Fruit fly (Drosophila melanogaster) whole organism, embryonic: Measurements from ENCODE around the gene Pxd.

ENCODE experiments used
- Abd-B ChIP-seq: fragments of 200-800 bp; sonication (Bioruptor generic); optimal IDR thresholded peaks from 2 replicates; lab custom pipeline; 2018; ENCODE audit warnings: missing biosample characterization, mild to moderate bottlenecking, missing genetic modification characterization, moderate library complexity
- Atf6 ChIP-seq: fragments of 200-800 bp; sonication (Bioruptor generic); IDR thresholded peaks from 2 replicates; pipeline ENCODE4 v1.3.6; 2022; ENCODE audit warnings: missing biosample characterization, missing genetic modification characterization
- BEAF-32 ChIP-seq: fragments of 200-800 bp; sonication (Bioruptor generic); optimal IDR thresholded peaks from 3 replicates; lab custom pipeline; 2017; ENCODE audit warnings: missing biosample characterization, missing genetic modification characterization, mild to moderate bottlenecking, moderate library complexity, missing genetic modification reagents
- CG10565 ChIP-seq: fragments of 200-800 bp; sonication (Bioruptor generic); optimal IDR thresholded peaks from 3 replicates; lab custom pipeline; 2016; ENCODE audit warnings: missing biosample characterization, mild to moderate bottlenecking, missing genetic modification characterization
- CG10654 ChIP-seq: fragments of 200-800 bp; sonication (Bioruptor generic); optimal IDR thresholded peaks from 2 replicates; lab custom pipeline; 2016; ENCODE audit warnings: missing biosample characterization, missing genetic modification characterization
- CG13894 ChIP-seq: fragments of 200-800 bp; sonication (Bioruptor generic); optimal IDR thresholded peaks from 3 replicates; lab custom pipeline; 2018; ENCODE audit warnings: missing biosample characterization, mild to moderate bottlenecking, missing genetic modification characterization, moderate library complexity
- CG1603 ChIP-seq: fragments of 200-800 bp; sonication (Bioruptor generic); optimal IDR thresholded peaks from 2 replicates; lab custom pipeline; 2019; ENCODE audit warnings: missing biosample characterization, mild to moderate bottlenecking, missing genetic modification characterization, moderate library complexity
- CG17385 ChIP-seq: fragments of 200-800 bp; sonication (Bioruptor generic); optimal IDR thresholded peaks from 3 replicates; lab custom pipeline; 2018; ENCODE audit warnings: missing biosample characterization, mild to moderate bottlenecking, missing genetic modification characterization
- CG17568 ChIP-seq: fragments of 200-800 bp; sonication (Bioruptor generic); optimal IDR thresholded peaks from 2 replicates; lab custom pipeline; 2018; ENCODE audit warnings: missing biosample characterization, mild to moderate bottlenecking, missing genetic modification characterization, moderate library complexity
- CG17912 ChIP-seq: fragments of 200-800 bp; sonication (Bioruptor generic); optimal IDR thresholded peaks from 2 replicates; lab custom pipeline; 2018; ENCODE audit warnings: missing biosample characterization, mild to moderate bottlenecking, missing genetic modification characterization
- CG18619 ChIP-seq: fragments of 200-800 bp; sonication (Bioruptor generic); optimal IDR thresholded peaks from 3 replicates; lab custom pipeline; 2017; ENCODE audit warnings: missing biosample characterization, mild to moderate bottlenecking, missing genetic modification characterization
- CG4707 ChIP-seq: fragments of 200-800 bp; sonication (Bioruptor generic); optimal IDR thresholded peaks from 2 replicates; lab custom pipeline; 2018; ENCODE audit warnings: missing biosample characterization, mild to moderate bottlenecking, missing genetic modification characterization, moderate library complexity
- CG6175 ChIP-seq: fragments of 200-800 bp; sonication (Bioruptor generic); IDR thresholded peaks from 3 replicates; pipeline ENCODE4 v1.3.6; 2022; ENCODE audit warnings: missing biosample characterization, missing genetic modification characterization
- CG7839 ChIP-seq: fragments of 200-800 bp; sonication (Bioruptor generic); optimal IDR thresholded peaks from 3 replicates; lab custom pipeline; 2018; ENCODE audit warnings: missing biosample characterization, mild to moderate bottlenecking, missing genetic modification characterization, moderate library complexity
- CG9876 ChIP-seq: fragments of 200-800 bp; sonication (Bioruptor generic); optimal IDR thresholded peaks from 2 replicates; lab custom pipeline; 2016; ENCODE audit warnings: missing biosample characterization, missing genetic modification characterization
- Camta ChIP-seq: fragments of 200-800 bp; sonication (Bioruptor generic); optimal IDR thresholded peaks from 2 replicates; lab custom pipeline; 2016; ENCODE audit warnings: missing biosample characterization, missing genetic modification characterization
- Chrac-16 ChIP-seq: fragments of 200-800 bp; sonication (Bioruptor generic); optimal IDR thresholded peaks from 3 replicates; lab custom pipeline; 2016; ENCODE audit warnings: missing biosample characterization, missing genetic modification characterization
- Dad ChIP-seq: fragments of 200-800 bp; sonication (Bioruptor generic); optimal IDR thresholded peaks from 3 replicates; lab custom pipeline; 2016; ENCODE audit warnings: missing biosample characterization, missing genetic modification characterization
- Deaf1 ChIP-seq: fragments of 200-800 bp; optimal IDR thresholded peaks from 3 replicates; lab custom pipeline; 2019; ENCODE audit warnings: missing biosample characterization, mild to moderate bottlenecking, missing genetic modification characterization, moderate library complexity
- Gsc ChIP-seq: fragments of 200-800 bp; sonication (Bioruptor generic); IDR thresholded peaks from 2 replicates; pipeline ENCODE4 v1.3.6; 2022; ENCODE audit warnings: missing biosample characterization, missing genetic modification characterization
- Gug ChIP-seq: fragments of 200-800 bp; sonication (Bioruptor generic); IDR thresholded peaks from 4 replicates; pipeline ENCODE4 v1.3.6; 2022; ENCODE audit warnings: missing biosample characterization, missing genetic modification characterization
- HLH4C ChIP-seq: fragments of 200-800 bp; sonication (Bioruptor generic); IDR thresholded peaks from 3 replicates; pipeline ENCODE4 v1.3.6; 2022; ENCODE audit warnings: missing biosample characterization, missing genetic modification characterization; ENCODE audit not compliant: partially characterized antibody
- HLHmδ ChIP-seq: fragments of 200-800 bp; sonication (Bioruptor generic); optimal IDR thresholded peaks from 2 replicates; lab custom pipeline; 2018; ENCODE audit warnings: missing biosample characterization, mild to moderate bottlenecking, missing genetic modification characterization, moderate library complexity
- Lim3 ChIP-seq: fragments of 200-800 bp; sonication (Bioruptor generic); IDR thresholded peaks from 2 replicates; pipeline ENCODE4 v1.3.6; 2022; ENCODE audit warnings: missing biosample characterization, missing genetic modification characterization
- MBD-R2 ChIP-seq: fragments of 200-800 bp; sonication (Bioruptor generic); IDR thresholded peaks from 2 replicates; pipeline ENCODE4 v1.3.6; 2022; ENCODE audit warnings: missing biosample characterization, missing genetic modification characterization
- MESR4 ChIP-seq: fragments of 200-800 bp; sonication (Bioruptor generic); optimal IDR thresholded peaks from 2 replicates; lab custom pipeline; 2018; ENCODE audit warnings: missing biosample characterization, mild to moderate bottlenecking, missing genetic modification characterization, moderate library complexity
- Myb ChIP-seq: fragments of 200-800 bp; sonication (Bioruptor generic); optimal IDR thresholded peaks from 2 replicates; lab custom pipeline; 2016; ENCODE audit warnings: missing biosample characterization, missing genetic modification characterization
- NC2β ChIP-seq: fragments of 200-800 bp; sonication (Bioruptor generic); optimal IDR thresholded peaks from 2 replicates; lab custom pipeline; 2016; ENCODE audit warnings: missing biosample characterization, missing genetic modification characterization
- Nf-YB ChIP-seq: fragments of 200-800 bp; sonication (Bioruptor generic); optimal IDR thresholded peaks from 3 replicates; lab custom pipeline; 2019; ENCODE audit warnings: missing biosample characterization, mild to moderate bottlenecking, missing genetic modification characterization, moderate library complexity
- Oaz ChIP-seq: fragments of 200-800 bp; sonication (Bioruptor generic); IDR thresholded peaks from 2 replicates; pipeline ENCODE4 v1.3.6; 2022; ENCODE audit warnings: missing biosample characterization, missing genetic modification characterization
- Side ChIP-seq: fragments of 200-800 bp; sonication (Bioruptor generic); optimal IDR thresholded peaks from 2 replicates; lab custom pipeline; 2016; ENCODE audit warnings: missing biosample characterization, missing genetic modification characterization
- Xbp1 ChIP-seq: fragments of 200-800 bp; sonication (Bioruptor generic); optimal IDR thresholded peaks from 3 replicates; lab custom pipeline; 2016; ENCODE audit warnings: missing biosample characterization, mild to moderate bottlenecking, missing genetic modification characterization
- br ChIP-seq: fragments of >200 bp; optimal IDR thresholded peaks from 2 replicates; lab custom pipeline; 2017
- caup ChIP-seq: fragments of 200-800 bp; sonication (Bioruptor generic); optimal IDR thresholded peaks from 3 replicates; lab custom pipeline; 2017; ENCODE audit warnings: missing biosample characterization, mild to moderate bottlenecking, missing genetic modification characterization, moderate library complexity; ENCODE audit not compliant: severe bottlenecking
- disco-r ChIP-seq: fragments of 200-800 bp; sonication (Bioruptor generic); optimal IDR thresholded peaks from 2 replicates; lab custom pipeline; 2016; ENCODE audit warnings: missing biosample characterization, missing genetic modification characterization
- dysf ChIP-seq: fragments of 200-800 bp; sonication (Bioruptor generic); IDR thresholded peaks from 3 replicates; pipeline ENCODE4 v1.3.6; 2022; ENCODE audit warnings: missing biosample characterization, missing genetic modification characterization
- ftz-f1 ChIP-seq: fragments of 200-800 bp; sonication (Bioruptor generic); optimal IDR thresholded peaks from 2 replicates; lab custom pipeline; 2016; ENCODE audit warnings: missing biosample characterization, missing genetic modification characterization
- gro ChIP-seq: fragments of 200-800 bp; sonication (Bioruptor generic); optimal IDR thresholded peaks from 2 replicates; lab custom pipeline; 2016; ENCODE audit warnings: missing biosample characterization, missing genetic modification characterization
- hkb ChIP-seq, 2 experiments: fragments of 200-800 bp in 1 of 2; fragments of >200 bp in 1 of 2; sonication (Bioruptor generic) in 1 of 2; IDR thresholded peaks in 1 of 2; optimal IDR thresholded peaks in 1 of 2; 2 replicates each; pipeline versions ENCODE4 v1.3.6 to Lab custom; 2017 to 2022; ENCODE audit warnings: missing biosample characterization in 1 of 2, missing genetic modification characterization in 1 of 2
- ind ChIP-seq: fragments of 200-800 bp; sonication (Bioruptor generic); optimal IDR thresholded peaks from 3 replicates; lab custom pipeline; 2016; ENCODE audit warnings: missing biosample characterization, missing genetic modification characterization
- mld ChIP-seq: fragments of 200-800 bp; sonication (Bioruptor generic); IDR thresholded peaks from 3 replicates; pipeline ENCODE4 v1.3.6; 2022; ENCODE audit warnings: missing biosample characterization, missing genetic modification characterization; ENCODE audit not compliant: partially characterized antibody
- oc ChIP-seq: fragments of 200-800 bp; sonication (Bioruptor generic); optimal IDR thresholded peaks from 2 replicates; lab custom pipeline; 2018; ENCODE audit warnings: missing biosample characterization, mild to moderate bottlenecking, missing genetic modification characterization, moderate library complexity
- prd ChIP-seq, 3 experiments: fragments of >200 bp in 2 of 3; fragments of 200-800 bp in 1 of 3; sonication (Bioruptor generic) in 1 of 3; optimal IDR thresholded peaks in 2 of 3; IDR thresholded peaks in 1 of 3; 2 replicates in 2 of 3; 3 replicates in 1 of 3; pipeline versions ENCODE4 v1.3.6 to Lab custom; 2017 to 2022; ENCODE audit warnings: missing biosample characterization in 1 of 3, missing genetic modification characterization in 1 of 3
- sens ChIP-seq: fragments of 200-800 bp; sonication (Bioruptor generic); peaks from one replicate; lab custom pipeline; 2016; ENCODE audit warnings: missing biosample characterization, missing genetic modification characterization
- sisA ChIP-seq: fragments of 200-800 bp; sonication (Bioruptor generic); IDR thresholded peaks from 2 replicates; pipeline ENCODE4 v1.3.6; 2022; ENCODE audit warnings: missing biosample characterization, missing genetic modification characterization
- sr ChIP-seq: fragments of 200-800 bp; sonication (Bioruptor generic); IDR thresholded peaks from 3 replicates; pipeline ENCODE4 v1.3.6; 2022; ENCODE audit warnings: missing biosample characterization, missing genetic modification characterization
- wek ChIP-seq: fragments of 200-800 bp; sonication (Bioruptor generic); optimal IDR thresholded peaks from 3 replicates; lab custom pipeline; 2018; ENCODE audit warnings: missing biosample characterization, mild to moderate bottlenecking, missing genetic modification characterization, moderate library complexity
- zfh1 ChIP-seq: fragments of 200-800 bp; sonication (Bioruptor generic); IDR thresholded peaks from 3 replicates; pipeline ENCODE4 v1.3.6; 2022; ENCODE audit warnings: missing biosample characterization, missing genetic modification characterization

Pxd gene

DNA sequence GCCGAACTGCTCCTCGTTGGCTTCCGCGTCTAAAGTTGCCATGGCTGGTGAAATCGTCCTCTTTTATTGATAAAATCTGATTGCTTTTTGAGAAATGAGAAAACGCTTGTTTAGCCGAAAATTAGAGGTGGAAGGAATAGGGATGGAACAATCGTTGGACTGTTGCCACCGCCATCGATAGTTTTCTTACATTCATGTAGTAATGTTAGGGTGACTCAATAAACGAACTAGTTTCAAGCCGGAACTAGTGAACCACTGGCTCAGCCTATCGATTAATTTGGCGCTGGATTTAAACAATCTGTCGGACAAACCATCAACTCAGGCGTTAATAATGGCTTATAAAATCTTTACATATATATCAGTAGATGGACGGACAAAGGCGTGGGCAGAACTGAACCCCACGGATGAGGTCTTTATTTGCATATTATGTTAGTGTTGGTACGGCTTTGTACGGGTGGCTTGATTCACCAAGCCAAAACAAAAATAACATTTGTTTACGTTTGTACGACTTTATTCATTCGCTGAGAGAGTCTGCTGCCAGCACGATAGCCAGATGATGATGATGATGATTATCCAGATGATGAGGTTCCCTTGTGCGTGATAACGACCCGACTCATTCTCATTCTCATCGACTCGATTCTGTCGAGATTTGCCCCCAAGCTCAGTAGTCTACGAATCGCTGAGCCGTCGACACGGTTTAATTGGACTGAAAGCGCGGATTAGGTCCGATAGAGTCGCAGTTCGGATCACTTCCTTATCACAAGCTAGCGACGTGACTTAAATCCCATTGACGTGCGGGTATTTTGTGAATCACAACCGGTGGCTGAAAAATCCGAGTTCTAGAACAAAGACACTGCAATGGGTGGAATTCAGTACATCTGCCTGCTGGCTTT is 11.9 kb upstream of the Pxd start, which contains the start of the genes Sf3a1 and Irc (continued):
- TF ChIP-seq NC2β (GFP tag; lab: Kevin White, UChicago) (peak; percentile 55), BEAF-32 (GFP tag; lab: Kevin White, UChicago) (peak; percentile 96), wek (GFP tag; lab: Kevin White, UChicago) (peak; percentile 98), mld (peak; percentile 91), CG10654 (no peak), CG18619 (no peak), Deaf1 (tag; lab: Kevin White, UChicago) (peak; percentile 41), CG7839 (tag; lab: Kevin White, UChicago) (no peak), Gsc (no peak), Side (peak; percentile 26), disco-r (GFP tag; lab: Kevin White, UChicago) (no peak), CG17385 (no peak), Gug (GFP tag; lab: Robert Waterston, UW) (no peak; the same call in 3 of the 4 replicates), gro (GFP tag; lab: Kevin White, UChicago) (peak; percentile 52), MESR4 (GFP tag; lab: Kevin White, UChicago) (peak; percentile 65), CG4707 (GFP tag; lab: Kevin White, UChicago) (no peak), CG17568 (peak; percentile 100), Dad (GFP tag; lab: Kevin White, UChicago) (peak; percentile 25), Lim3 (no peak), HLH4C (peak; percentile 92), Atf6 (GFP tag; lab: Robert Waterston, UW) (no peak), CG6175 (0 out of 3 replicates have a peak, but pooled peaks have one; percentile 13), Camta (GFP tag; lab: Kevin White, UChicago) (peak; percentile 25), Chrac-16 (peak; percentile 13), sr (GFP tag; lab: Robert Waterston, UW) (peak; percentile 47; the same call in 2 of the 3 replicates), Myb (peak; percentile 41), ind (GFP tag; lab: Kevin White, UChicago) (no peak), CG13894 (tag; lab: Kevin White, UChicago) (peak; percentile 42), oc (tag; lab: Kevin White, UChicago) (peak; percentile 70), caup (GFP tag; lab: Kevin White, UChicago) (no peak), ftz-f1 (peak; percentile 2), CG1603 (tag; lab: Kevin White, UChicago) (peak; percentile 81), zfh1 (GFP tag; lab: Robert Waterston, UW) (no peak), Xbp1 (no peak), hkb (optimal IDR thresholded peaks at IDR 0.05; lab: Kevin White, UChicago) (peak; percentile 38), hkb (GFP tag; IDR thresholded peaks at IDR 0.05; lab: Robert Waterston, UW) (0 out of 2 replicates have a peak, but pooled peaks have one; percentile 27), Nf-YB (no peak), Oaz (no peak), prd (optimal IDR thresholded peaks at IDR 0.05; lab: Kevin White, UChicago) (no peak), prd (GFP tag; IDR thresholded peaks at IDR 0.05; lab: Robert Waterston, UW) (0 out of 3 replicates have a peak, but pooled peaks have one; percentile 31), dysf (no peak), CG10565 (GFP tag; lab: Kevin White, UChicago) (no peak), sisA (no peak), Abd-B (GFP tag; lab: Kevin White, UChicago) (no peak), CG17912 (GFP tag; lab: Kevin White, UChicago) (no peak), HLHmδ (GFP tag; lab: Kevin White, UChicago) (no peak), CG9876 (GFP tag; lab: Kevin White, UChicago) (peak; percentile 32), sens (GFP tag; lab: Kevin White, UChicago) (peak; percentile 89), MBD-R2 (GFP tag; lab: Robert Waterston, UW) (peak; percentile 93), br (lab: Kevin White, UChicago) (no peak)
